Fruit fly (Drosophila melanogaster): Measurements from ENCODE around the gene CG9101.

DNA sequence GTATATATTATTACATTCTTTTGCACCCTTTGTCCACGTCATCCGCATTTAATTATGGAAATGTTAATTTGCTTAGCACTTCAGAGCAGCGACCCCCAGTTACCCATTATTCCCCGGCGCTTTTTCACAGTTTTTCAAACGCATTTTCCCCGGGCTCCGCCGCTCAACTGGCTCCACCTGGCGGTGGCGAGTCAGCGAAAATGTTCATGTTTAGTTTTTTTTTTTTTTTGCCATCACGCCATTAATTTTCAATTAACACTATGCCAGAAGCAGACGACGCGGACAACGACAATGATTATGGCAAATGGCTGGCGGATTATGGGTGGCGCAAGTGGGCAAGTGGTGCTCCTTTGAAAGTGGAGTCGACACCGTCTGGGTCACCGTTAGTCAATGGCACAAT lies 26.0 kb downstream of the CG9101 start:
- TF ChIP-seq Hr78 (GFP tag; optimal IDR thresholded peaks at IDR 0.05) (no peak), Abd-B (GFP tag; optimal IDR thresholded peaks at IDR 0.05) (no peak), psq (GFP tag; optimal IDR thresholded peaks at IDR 0.05) (no peak), dmrt93B (GFP tag; optimal IDR thresholded peaks at IDR 0.05) (no peak)

Data from whole organism, wandering third instar larva.